Worm (Caenorhabditis elegans): Measurements from ENCODE around the gene F56D1.1.

DNA sequence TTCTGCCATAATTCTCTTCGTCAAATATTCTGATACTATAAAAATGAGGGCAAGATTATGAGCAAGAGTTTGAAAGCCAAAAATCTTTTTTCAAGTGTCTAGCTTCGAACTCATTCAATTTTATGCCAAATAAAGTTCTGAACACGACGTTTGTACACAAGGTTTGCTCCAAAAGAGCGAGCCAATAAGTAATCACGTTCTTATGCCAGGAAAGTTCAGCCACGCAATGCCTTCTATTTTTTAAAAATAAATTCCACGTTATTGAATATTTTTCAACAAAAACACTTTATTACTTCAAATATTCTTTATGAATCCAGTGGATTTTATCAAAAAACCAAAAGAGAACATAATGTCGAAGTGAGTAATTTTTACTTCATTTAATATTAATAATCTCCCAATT is 9.4 kb downstream of the F56D1.1 start, which contains the start of gene nep-5:
- TF ChIP-seq ama-1 (optimal IDR thresholded peaks at IDR 0.05): no peak
- TF ChIP-seq unc-86 (tag; optimal IDR thresholded peaks at IDR 0.05): no peak
- TF ChIP-seq ceh-48 (tag; optimal IDR thresholded peaks at IDR 0.05): no peak
- no peak for TF ChIP-seq hlh-15 (tag; optimal IDR thresholded peaks at IDR 0.05)
- no peak for TF ChIP-seq syd-9 (tag; optimal IDR thresholded peaks at IDR 0.05)
- no peak for TF ChIP-seq ceh-24 (tag; optimal IDR thresholded peaks at IDR 0.05)
- no peak for TF ChIP-seq C38D4.7 (GFP tag; optimal IDR thresholded peaks at IDR 0.05)
- no peak for TF ChIP-seq pqm-1 (tag; optimal IDR thresholded peaks at IDR 0.05)
- TF ChIP-seq ttx-3 (tag; optimal IDR thresholded peaks at IDR 0.05): no peak
- no peak for TF ChIP-seq unc-42 (tag; optimal IDR thresholded peaks at IDR 0.05)
